Worm (Caenorhabditis elegans): ENCODE results near the gene fust-1.

DNA sequence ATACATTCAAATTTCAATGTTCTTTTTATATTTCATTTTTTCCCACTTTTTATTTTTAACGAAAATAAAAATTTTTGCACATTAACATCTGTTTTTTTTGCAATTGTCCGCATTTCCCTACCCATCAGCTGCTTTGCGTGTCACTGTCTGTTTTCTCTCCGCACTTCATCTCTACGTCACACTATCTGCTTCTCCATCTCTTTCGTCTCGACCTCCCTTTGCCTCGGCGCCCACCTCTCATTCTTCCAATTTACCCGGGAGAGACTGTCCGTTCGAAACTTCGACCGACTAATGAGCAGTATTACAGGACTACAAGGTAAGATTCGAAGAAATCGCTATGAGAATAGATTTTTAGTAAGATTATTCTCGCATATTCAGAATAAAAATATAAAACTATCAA lies 3.0 kb downstream of the fust-1 start, which contains the start of gene C27H5.2:
- TF ChIP-seq sptf-1 (tag; optimal IDR thresholded peaks at IDR 0.05) (no peak), nhr-237 (tag; optimal IDR thresholded peaks at IDR 0.05) (no peak), lsy-2 (tag; optimal IDR thresholded peaks at IDR 0.05) (no peak), unc-62 (GFP tag; optimal IDR thresholded peaks at IDR 0.05) (no peak)
